Worm (Caenorhabditis elegans) whole organism, L2 larva: ENCODE results near the gene arl-6.

Experiments
- C34F6.9 ChIP-seq: fragments of 150-350 bp; optimal IDR thresholded peaks from 2 replicates; lab custom pipeline; 2014; ENCODE audit warnings: missing biosample characterization, missing genetic modification characterization
- F13H6.1 ChIP-seq: sonication (generic microtip); optimal IDR thresholded peaks from 2 replicates; lab custom pipeline; 2016; ENCODE audit warnings: missing genetic modification characterization, missing compliant biosample characterization
- R02D3.7 ChIP-seq: fragments of 150-350 bp; optimal IDR thresholded peaks from 2 replicates; lab custom pipeline; 2014; ENCODE audit warnings: missing biosample characterization, missing genetic modification characterization
- ZK546.5 ChIP-seq: sonication (generic microtip); optimal IDR thresholded peaks from 2 replicates; lab custom pipeline; 2017; ENCODE audit warnings: missing biosample characterization, missing genetic modification characterization
- alr-1 ChIP-seq: fragments of 150-350 bp; optimal IDR thresholded peaks from 2 replicates; lab custom pipeline; 2014; ENCODE audit warnings: missing biosample characterization, missing genetic modification characterization
- aly-2 ChIP-seq: fragments of 150-350 bp; optimal IDR thresholded peaks from 2 replicates; lab custom pipeline; 2014; ENCODE audit warnings: missing biosample characterization, missing genetic modification characterization
- ama-1 ChIP-seq: fragments of 150-350 bp; optimal IDR thresholded peaks from 2 replicates; lab custom pipeline; 2018; ENCODE audit warnings: inconsistent platforms
- blmp-1 ChIP-seq: sonication (generic microtip); optimal IDR thresholded peaks from 2 replicates; lab custom pipeline; 2017; ENCODE audit warnings: missing genetic modification characterization, mild to moderate bottlenecking, missing compliant biosample characterization, antibody characterized with exemption, moderate library complexity; ENCODE audit not compliant: insufficient read depth
- ceh-16 ChIP-seq: fragments of 150-350 bp; optimal IDR thresholded peaks from 2 replicates; lab custom pipeline; 2014; ENCODE audit warnings: missing biosample characterization, missing genetic modification characterization
- crh-2 ChIP-seq: sonication (generic microtip); optimal IDR thresholded peaks from 2 replicates; lab custom pipeline; 2017; ENCODE audit warnings: missing biosample characterization, missing genetic modification characterization
- dmd-4 ChIP-seq: sonication (generic microtip); optimal IDR thresholded peaks from 2 replicates; lab custom pipeline; 2017; ENCODE audit warnings: missing biosample characterization, missing genetic modification characterization
- egl-27 ChIP-seq: sonication (generic microtip); optimal IDR thresholded peaks from 3 replicates; lab custom pipeline; 2017; ENCODE audit warnings: missing biosample characterization, missing genetic modification reagents, missing genetic modification characterization
- elt-1 ChIP-seq: fragments of 150-350 bp; optimal IDR thresholded peaks from 2 replicates; lab custom pipeline; 2014; ENCODE audit warnings: missing biosample characterization, missing genetic modification characterization
- elt-3 ChIP-seq: sonication (generic microtip); optimal IDR thresholded peaks from 2 replicates; lab custom pipeline; 2017; ENCODE audit warnings: missing biosample characterization, missing genetic modification characterization
- fos-1 ChIP-seq: fragments of 150-350 bp; optimal IDR thresholded peaks from 2 replicates; lab custom pipeline; 2014; ENCODE audit warnings: missing biosample characterization, missing genetic modification characterization
- lin-11 ChIP-seq: fragments of 150-350 bp; sonication (generic microtip); optimal IDR thresholded peaks from 2 replicates; lab custom pipeline; 2014; ENCODE audit warnings: missing biosample characterization, missing genetic modification characterization, inconsistent platforms, mixed read lengths
- lin-13 ChIP-seq: fragments of 150-350 bp; optimal IDR thresholded peaks from 2 replicates; lab custom pipeline; 2014; ENCODE audit warnings: missing biosample characterization, missing genetic modification reagents, missing genetic modification characterization
- mab-5 ChIP-seq: fragments of 150-350 bp; optimal IDR thresholded peaks from 2 replicates; lab custom pipeline; 2014; ENCODE audit warnings: missing biosample characterization, missing genetic modification characterization
- mbf-1 ChIP-seq: sonication (generic microtip); optimal IDR thresholded peaks from 2 replicates; lab custom pipeline; 2017; ENCODE audit warnings: missing biosample characterization, missing genetic modification characterization
- mdl-1 ChIP-seq, 2 experiments: fragments of 150-350 bp in 1 of 2; sonication (generic microtip) in 1 of 2; optimal IDR thresholded peaks; 2 replicates each; lab custom pipeline; 2017; ENCODE audit warnings: missing biosample characterization in 2 of 2, missing genetic modification characterization in 2 of 2
- nhr-10 ChIP-seq: sonication (generic microtip); optimal IDR thresholded peaks from 2 replicates; lab custom pipeline; 2017; ENCODE audit warnings: missing biosample characterization, missing genetic modification characterization
- nhr-12 ChIP-seq: fragments of 150-350 bp; optimal IDR thresholded peaks from 2 replicates; lab custom pipeline; 2014; ENCODE audit warnings: missing biosample characterization, missing genetic modification characterization
- nhr-23 ChIP-seq: fragments of 150-350 bp; optimal IDR thresholded peaks from 2 replicates; lab custom pipeline; 2014; ENCODE audit warnings: missing biosample characterization, missing genetic modification reagents, missing genetic modification characterization
- nhr-25 ChIP-seq: fragments of 150-350 bp; sonication (generic microtip); optimal IDR thresholded peaks from 3 replicates; lab custom pipeline; 2014; ENCODE audit warnings: missing biosample characterization, missing genetic modification characterization
- nhr-6 ChIP-seq: fragments of 150-350 bp; optimal IDR thresholded peaks from 2 replicates; lab custom pipeline; 2014; ENCODE audit warnings: missing biosample characterization, missing genetic modification characterization
- nhr-77 ChIP-seq: fragments of 150-350 bp; optimal IDR thresholded peaks from 2 replicates; lab custom pipeline; 2014; ENCODE audit warnings: missing biosample characterization, missing genetic modification characterization
- sem-4 ChIP-seq: fragments of 150-350 bp; optimal IDR thresholded peaks from 2 replicates; lab custom pipeline; 2014; ENCODE audit warnings: missing biosample characterization, missing genetic modification reagents, missing genetic modification characterization
- skn-1 ChIP-seq: sonication (generic microtip); optimal IDR thresholded peaks from 2 replicates; lab custom pipeline; 2017; ENCODE audit warnings: missing biosample characterization, missing genetic modification characterization
- sma-3 ChIP-seq: sonication (generic microtip); optimal IDR thresholded peaks from 2 replicates; lab custom pipeline; 2016; ENCODE audit warnings: missing genetic modification reagents, missing genetic modification characterization, missing compliant biosample characterization
- snpc-4 ChIP-seq: fragments of 150-350 bp; optimal IDR thresholded peaks from 2 replicates; lab custom pipeline; 2014; ENCODE audit warnings: missing biosample characterization, missing genetic modification characterization
- zag-1 ChIP-seq: fragments of 150-350 bp; optimal IDR thresholded peaks from 2 replicates; lab custom pipeline; 2014; ENCODE audit warnings: missing biosample characterization, missing genetic modification characterization
- ztf-1 ChIP-seq: fragments of 200-800 bp; sonication (Bioruptor generic); conservative IDR thresholded peaks from 2 replicates; pipeline ENCODE4 v1.3.6; 2022; ENCODE audit warnings: missing genetic modification characterization, missing compliant biosample characterization
- ztf-11 ChIP-seq: sonication (generic microtip); optimal IDR thresholded peaks from 2 replicates; lab custom pipeline; 2017; ENCODE audit warnings: missing biosample characterization, missing genetic modification characterization

Gene arl-6

DNA sequence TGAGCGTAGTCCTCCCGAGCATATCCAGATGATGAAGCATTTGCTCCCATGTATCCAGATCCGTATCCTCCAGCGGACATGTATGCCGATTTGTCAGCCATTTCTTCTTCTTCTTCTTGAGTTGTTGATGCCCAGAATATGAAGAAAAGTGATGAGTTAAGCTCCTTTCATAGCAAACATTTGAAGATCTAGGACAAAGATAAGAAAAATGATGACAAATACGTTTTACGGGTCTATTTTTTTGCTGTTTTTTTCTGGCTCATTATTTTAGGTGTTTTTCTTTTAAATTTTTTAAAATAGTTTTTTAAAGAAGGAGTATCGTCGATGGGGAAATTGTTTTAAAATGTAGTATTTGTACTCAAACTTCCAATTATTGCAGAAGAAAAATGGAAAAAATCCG is 15.6 kb upstream of the arl-6 start, which contains the start of gene nspd-9:
Gene nspd-9 (minus strand): TSS at position 101 of the 400 bp plus-strand sequence.
- no peak for TF ChIP-seq dmd-4
- no peak for TF ChIP-seq mdl-1 (tag; optimal IDR thresholded peaks at IDR 0.05; lab: Kevin White, UChicago)
- TF ChIP-seq ztf-11 = no peak

DNA sequence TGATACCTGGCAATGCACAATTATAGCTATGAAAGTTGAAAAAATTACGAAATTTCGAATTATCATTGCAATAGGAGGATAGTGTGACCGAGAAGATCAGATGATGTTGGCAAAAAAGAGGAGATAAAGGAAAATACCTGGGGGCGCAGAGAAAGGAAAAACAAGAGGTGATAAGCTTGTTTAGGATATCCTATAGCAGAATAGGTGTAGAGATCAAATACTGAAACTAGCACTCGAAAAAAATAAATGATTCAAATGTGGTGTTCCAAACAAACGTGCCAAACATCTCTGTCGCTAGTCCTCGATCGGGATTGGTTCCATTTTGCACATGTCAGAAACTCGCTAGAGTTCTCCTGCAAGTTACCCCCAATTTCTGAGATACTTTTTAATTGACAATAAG is 14.8 kb upstream of the arl-6 start, which contains the start of gene F26A1.9:
Gene F26A1.9 (minus strand): TSS at position 101 of the 400 bp plus-strand sequence.
- no peak for TF ChIP-seq nhr-25 (tag; lab: Kevin White, UChicago)
- no peak for TF ChIP-seq egl-27 (tag; lab: Kevin White, UChicago)
- TF ChIP-seq C34F6.9 (tag; lab: Kevin White, UChicago) = no peak
- no peak for TF ChIP-seq nhr-77 (tag; lab: Kevin White, UChicago)
- TF ChIP-seq alr-1 = no peak
- TF ChIP-seq sem-4 (tag; lab: Kevin White, UChicago) = no peak
- no peak for TF ChIP-seq ama-1 (lab: Kevin White, UChicago)
- no peak for TF ChIP-seq R02D3.7 (tag; lab: Kevin White, UChicago)
- no peak for TF ChIP-seq aly-2 (tag; lab: Kevin White, UChicago)
- no peak for TF ChIP-seq nhr-10 (tag; lab: Kevin White, UChicago)
- no peak for TF ChIP-seq F13H6.1 (tag; lab: Kevin White, UChicago)
- no peak for TF ChIP-seq nhr-6 (tag; lab: Kevin White, UChicago)
- TF ChIP-seq mab-5 (tag; lab: Kevin White, UChicago) = no peak
- TF ChIP-seq lin-11 (tag; lab: Kevin White, UChicago) = no peak
- TF ChIP-seq, all 48 proteins: peak for 0

DNA sequence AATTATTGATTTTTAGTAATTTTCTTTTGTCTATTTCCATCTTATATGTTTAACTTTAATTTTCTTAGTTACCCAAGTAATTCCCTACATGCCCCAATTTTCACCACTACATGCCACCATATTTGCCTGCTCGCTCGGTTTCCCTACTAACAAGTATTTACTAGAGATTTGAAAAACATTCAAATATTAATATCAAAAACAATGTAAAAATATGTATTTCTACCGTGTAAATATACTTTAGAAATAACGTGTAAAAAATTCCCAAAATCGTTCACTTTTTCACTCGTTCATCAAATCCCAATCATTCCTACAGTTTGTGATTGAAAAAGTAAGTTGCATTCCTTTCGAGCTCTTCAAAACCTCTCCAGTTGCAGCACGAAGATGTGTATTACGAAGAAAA is 12.0 kb upstream of the arl-6 start, which contains the start of gene F26A1.3:
Gene F26A1.3 (plus strand): TSS at position 301 of the 400 bp plus-strand sequence.
- no peak for TF ChIP-seq blmp-1
- no peak for TF ChIP-seq ceh-16 (tag; lab: Kevin White, UChicago)
- no peak for TF ChIP-seq lin-11 (tag; lab: Kevin White, UChicago)
- no peak for TF ChIP-seq egl-27 (tag; lab: Kevin White, UChicago)
- TF ChIP-seq snpc-4 (tag; lab: Kevin White, UChicago) = no peak
- no peak for TF ChIP-seq elt-1
- TF ChIP-seq crh-2 (tag; lab: Kevin White, UChicago) = no peak
- no peak for TF ChIP-seq skn-1 (tag; lab: Kevin White, UChicago)
- TF ChIP-seq fos-1 = no peak
- TF ChIP-seq C34F6.9 (tag; lab: Kevin White, UChicago) = no peak
- TF ChIP-seq nhr-12 (tag; lab: Kevin White, UChicago) = no peak
- TF ChIP-seq ZK546.5 = no peak
- no peak for TF ChIP-seq R02D3.7 (tag; lab: Kevin White, UChicago)
- TF ChIP-seq elt-3 (tag; lab: Kevin White, UChicago) = no peak
- TF ChIP-seq mbf-1 = no peak
- TF ChIP-seq nhr-23 (tag; lab: Kevin White, UChicago) = no peak
- TF ChIP-seq mab-5 (tag; lab: Kevin White, UChicago) = no peak
- TF ChIP-seq lin-13 (GFP tag; lab: Kevin White, UChicago) = no peak
- no peak for TF ChIP-seq nhr-77 (tag; lab: Kevin White, UChicago)
- no peak for TF ChIP-seq ama-1 (lab: Kevin White, UChicago)
- TF ChIP-seq, all 48 proteins: peak for 0

- TF ChIP-seq nhr-77 (tag; lab: Kevin White, UChicago) (no peak), mdl-1 (tag; optimal IDR thresholded peaks at IDR 0.05; lab: Kevin White, UChicago) (no peak), elt-3 (tag; lab: Kevin White, UChicago) (no peak), zag-1 (tag; lab: Kevin White, UChicago) (no peak), ztf-1 (GFP tag; lab: Robert Waterston, UW) (no peak)
These were observed 7.5 kb upstream of the arl-6 start, which contains the start of gene F26A1.8 for ce11 chrIII:4822140-4822539. F26A1.8 (minus strand) TSS chrIII:4822240.

DNA sequence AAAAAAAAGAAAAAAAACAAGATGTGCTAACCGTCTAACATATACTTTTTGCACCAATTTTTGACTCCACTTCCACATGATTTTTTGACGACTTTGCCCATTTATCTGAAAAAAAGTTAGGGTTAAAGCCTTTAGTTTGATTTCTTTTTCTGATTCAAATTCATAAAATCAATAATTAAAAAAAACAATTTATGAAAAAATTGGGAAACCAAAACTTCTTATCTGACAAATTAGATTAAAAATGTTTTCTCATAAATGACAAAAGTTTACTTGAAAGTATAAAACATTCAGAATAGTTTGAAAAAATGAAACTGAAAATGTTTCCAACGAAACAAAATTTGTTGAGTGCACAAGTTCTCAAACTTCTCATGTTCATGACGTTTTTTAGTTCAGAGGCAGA is 5.2 kb upstream of the arl-6 start, which contains the start of gene F26A1.7:
Gene F26A1.7 (minus strand): TSS at position 101 of the 400 bp plus-strand sequence.
- TF ChIP-seq nhr-12 (tag; lab: Kevin White, UChicago) (no peak), sma-3 (no peak), ztf-1 (GFP tag; lab: Robert Waterston, UW) (no peak), R02D3.7 (tag; lab: Kevin White, UChicago) (no peak), ama-1 (lab: Kevin White, UChicago) (no peak), nhr-25 (tag; lab: Kevin White, UChicago) (no peak)
